Worm (Caenorhabditis elegans): ENCODE data around the gene jmjd-4.

The jmjd-4 gene

DNA sequence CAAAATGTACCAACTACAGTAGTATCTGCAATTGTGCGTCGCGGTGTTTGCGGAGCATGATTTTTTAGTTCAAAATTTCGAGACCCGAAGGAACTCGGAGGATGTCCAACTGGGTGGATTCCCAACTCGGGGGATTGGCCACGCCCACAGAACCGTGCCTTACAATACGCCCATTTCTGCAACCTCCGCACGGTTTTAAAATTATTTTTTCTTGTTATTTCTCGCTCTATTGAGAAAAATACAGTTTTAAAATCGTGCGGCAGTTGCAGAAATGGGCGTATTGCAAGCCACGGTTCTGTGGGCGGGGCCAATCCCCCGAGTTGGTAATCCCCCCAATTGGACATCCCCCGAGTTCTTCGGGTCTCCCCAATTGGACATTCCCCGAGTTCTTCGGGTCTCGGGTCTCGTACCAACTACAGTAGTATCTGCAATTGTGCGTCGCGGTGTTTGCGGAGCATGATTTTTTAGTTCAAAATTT lies 13.6 kb downstream of the jmjd-4 start (continued):
- peak; percentile 70 for TF ChIP-seq rcor-1 (GFP tag; IDR thresholded peaks at IDR 0.05)
- 0 out of 2 replicates have a peak, but pooled peaks have one; percentile 9 for TF ChIP-seq B0336.3 (GFP tag; IDR thresholded peaks at IDR 0.05)
- peak; percentile 64; the same call in 1 of the 2 replicates for TF ChIP-seq pbrm-1 (GFP tag; IDR thresholded peaks at IDR 0.05)
- TF ChIP-seq Y67H2A.10 (GFP tag; conservative IDR thresholded peaks at IDR 0.05) = 0 out of 2 replicates have a peak, but pooled peaks have one; percentile 31
- TF ChIP-seq lsl-1 (GFP tag; optimal IDR thresholded peaks at IDR 0.05) = peak; percentile 85
- peak; percentile 49 for TF ChIP-seq hmg-1.2 (GFP tag; IDR thresholded peaks at IDR 0.05)
- peak; percentile 56 for TF ChIP-seq F33H1.4 (GFP tag; IDR thresholded peaks at IDR 0.05)
- peak; percentile 6 for TF ChIP-seq tbp1 (GFP tag; optimal IDR thresholded peaks at IDR 0.05)
- TF ChIP-seq dox-1 (GFP tag; IDR thresholded peaks at IDR 0.05) = peak; percentile 80
- TF ChIP-seq nfyb-1 (GFP tag; IDR thresholded peaks at IDR 0.05) = peak; percentile 50; the same call in 1 of the 2 replicates

DNA sequence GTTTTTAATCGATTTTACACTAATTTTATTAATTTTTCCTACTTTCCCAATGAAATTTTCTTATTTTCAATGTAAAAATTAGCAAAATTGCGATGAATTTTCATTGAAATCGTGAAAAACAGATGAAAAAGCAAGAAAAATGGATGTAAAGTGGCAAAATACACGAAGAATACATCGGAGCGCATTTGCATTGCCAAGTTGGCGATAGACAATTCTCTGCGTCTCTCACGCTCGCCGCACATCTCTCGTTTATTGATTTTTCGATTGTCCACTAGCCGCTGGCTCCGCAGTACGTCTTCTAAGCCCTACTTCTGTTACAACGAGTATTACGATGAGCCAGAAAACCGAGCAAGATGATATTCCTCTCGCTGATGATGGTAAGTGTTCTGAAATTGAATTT lies 15.1 kb downstream of the jmjd-4 start, which contains the start of gene unc-69:
Gene unc-69, plus strand, starts transcription at position 185 of the 400 bp plus-strand sequence.
- TF ChIP-seq hmg-1.2 (GFP tag; IDR thresholded peaks at IDR 0.05) (peak; percentile 95), F23B12.7 (tag; optimal IDR thresholded peaks at IDR 0.05; ENCODE audit: insufficient read depth) (peak; percentile 43), dox-1 (GFP tag; IDR thresholded peaks at IDR 0.05) (0 out of 2 replicates have a peak, but pooled peaks have one; percentile 24), bed-2 (GFP tag; IDR thresholded peaks at IDR 0.05) (no peak), B0336.3 (GFP tag; IDR thresholded peaks at IDR 0.05) (no peak), Y67H2A.10 (GFP tag; conservative IDR thresholded peaks at IDR 0.05) (no peak), mxl-1 (tag; optimal IDR thresholded peaks at IDR 0.05) (no peak), efl-1 (GFP tag; optimal IDR thresholded peaks at IDR 0.05) (no peak), ets-4 (GFP tag; optimal IDR thresholded peaks at IDR 0.05) (no peak), lin-54 (GFP tag; optimal IDR thresholded peaks at IDR 0.05) (peak; percentile 28), ztf-18 (tag; optimal IDR thresholded peaks at IDR 0.05) (peak; percentile 33), ztf-28 (GFP tag; IDR thresholded peaks at IDR 0.05) (no peak), cebp-1 (GFP tag; IDR thresholded peaks at IDR 0.05) (no peak), cebp-1 (tag; optimal IDR thresholded peaks at IDR 0.05) (peak; percentile 42), tlf-1 (GFP tag; optimal IDR thresholded peaks at IDR 0.05) (no peak), lsl-1 (GFP tag; optimal IDR thresholded peaks at IDR 0.05) (peak; percentile 52), cebp-2 (GFP tag; IDR thresholded peaks at IDR 0.05) (no peak), Y56A3A.18 (GFP tag; IDR thresholded peaks at IDR 0.05) (no peak), snpc-4 (GFP tag; optimal IDR thresholded peaks at IDR 0.05) (no peak), snpc-4 (tag; optimal IDR thresholded peaks at IDR 0.05) (peak in 3 of 4 experiments; percentile 6 to 28 (median 7)), attf-5 (GFP tag; optimal IDR thresholded peaks at IDR 0.05) (peak; percentile 30), F49E8.2 (tag; optimal IDR thresholded peaks at IDR 0.05; ENCODE audit: insufficient read depth) (no peak), lin-35 (GFP tag; optimal IDR thresholded peaks at IDR 0.05) (peak in 1 of 3 experiments; percentile 26), rec-8 (tag; optimal IDR thresholded peaks at IDR 0.05) (no peak), F33H1.4 (GFP tag; IDR thresholded peaks at IDR 0.05) (peak; percentile 27; the same call in 1 of the 2 replicates), rcor-1 (GFP tag; IDR thresholded peaks at IDR 0.05) (no peak), mcd-1 (GFP tag; IDR thresholded peaks at IDR 0.05) (peak; percentile 88), snpc-3.4 (tag; optimal IDR thresholded peaks at IDR 0.05) (peak; percentile 9), somi-1 (GFP tag; optimal IDR thresholded peaks at IDR 0.05) (no peak), ztf-25 (GFP tag; IDR thresholded peaks at IDR 0.05) (no peak), let-607 (tag; optimal IDR thresholded peaks at IDR 0.05) (peak; percentile 12 to 48), F52B5.7 (tag; optimal IDR thresholded peaks at IDR 0.05) (no peak), D2030.7 (GFP tag; IDR thresholded peaks at IDR 0.05) (peak; percentile 31; the same call in 1 of the 2 replicates), ceh-79 (tag; optimal IDR thresholded peaks at IDR 0.05) (no peak), nfya-1 (tag; optimal IDR thresholded peaks at IDR 0.05; ENCODE audit: borderline replicate concordance, insufficient read depth) (no peak), ceh-27 (GFP tag; optimal IDR thresholded peaks at IDR 0.05) (peak; percentile 48)
